Worm (Caenorhabditis elegans): ENCODE measurements around the gene F25E5.5.

F25E5.5 gene

ce11 chrV:7443480-7443879 is 3.6 kb upstream of the F25E5.5 start:
- peak; percentile 79; the same call in 1 of the 2 replicates for TF ChIP-seq ztf-23 (GFP tag; IDR thresholded peaks at IDR 0.05)
- peak; percentile 79 for TF ChIP-seq klf-2 (GFP tag; conservative IDR thresholded peaks at IDR 0.05)
- peak; percentile 46; the same call in 1 of the 2 replicates for TF ChIP-seq ref-1 (GFP tag; conservative IDR thresholded peaks at IDR 0.05)
- 0 out of 2 replicates have a peak, but pooled peaks have one; percentile 27 for TF ChIP-seq flt-1 (GFP tag; IDR thresholded peaks at IDR 0.05)
- peak; percentile 39; the same call in 1 of the 2 replicates for TF ChIP-seq ztf-29 (GFP tag; IDR thresholded peaks at IDR 0.05)

ce11 chrV:7444331-7444730 is 2.7 kb upstream of the F25E5.5 start, which contains the start of gene nhr-141:
nhr-141 (plus strand) TSS chrV:7444661.
- 0 out of 2 replicates have a peak, but pooled peaks have one; percentile 40 for TF ChIP-seq tab-1 (GFP tag; IDR thresholded peaks at IDR 0.05)

- TF ChIP-seq cog-1 (tag; optimal IDR thresholded peaks at IDR 0.05): no peak
- no peak for TF ChIP-seq ref-1 (GFP tag; conservative IDR thresholded peaks at IDR 0.05)
- TF ChIP-seq ztf-23 (GFP tag; IDR thresholded peaks at IDR 0.05): no peak
- TF ChIP-seq tab-1 (GFP tag; IDR thresholded peaks at IDR 0.05): no peak
- TF ChIP-seq T22C8.4 (GFP tag; IDR thresholded peaks at IDR 0.05): no peak
- TF ChIP-seq med-1 (GFP tag; optimal IDR thresholded peaks at IDR 0.05; ENCODE audit: insufficient read depth): no peak
- no peak for TF ChIP-seq ztf-29 (GFP tag; IDR thresholded peaks at IDR 0.05)
- no peak for TF ChIP-seq klf-2 (GFP tag; conservative IDR thresholded peaks at IDR 0.05)
- TF ChIP-seq flt-1 (GFP tag; IDR thresholded peaks at IDR 0.05): no peak
These were observed 2.3 kb downstream of the F25E5.5 start, which contains the start of gene try-12 for ce11 chrV:7449303-7449827. try-12 (plus strand) TSS chrV:7449353.

- no peak for TF ChIP-seq ztf-23 (GFP tag; IDR thresholded peaks at IDR 0.05)
- TF ChIP-seq med-1 (GFP tag; optimal IDR thresholded peaks at IDR 0.05; ENCODE audit: insufficient read depth): no peak
- TF ChIP-seq cog-1 (tag; optimal IDR thresholded peaks at IDR 0.05): no peak
- no peak for TF ChIP-seq tab-1 (GFP tag; IDR thresholded peaks at IDR 0.05)
These were observed 4.4 kb downstream of the F25E5.5 start, which contains the start of gene try-11 for ce11 chrV:7451421-7451820. try-11 (plus strand) TSS chrV:7451721.

ce11 chrV:7454236-7454635 is 7.2 kb downstream of the F25E5.5 start, which contains the start of gene try-8:
try-8 (minus strand) TSS chrV:7454336.
- TF ChIP-seq med-1 (GFP tag; optimal IDR thresholded peaks at IDR 0.05; ENCODE audit: insufficient read depth): no peak

ce11 chrV:7455008-7455407 is 7.9 kb downstream of the F25E5.5 start, which contains the start of gene F25E5.2:
F25E5.2 (plus strand) TSS chrV:7455308.
- TF ChIP-seq cog-1 (tag; optimal IDR thresholded peaks at IDR 0.05) (no peak), tab-1 (GFP tag; IDR thresholded peaks at IDR 0.05) (no peak), med-1 (GFP tag; optimal IDR thresholded peaks at IDR 0.05; ENCODE audit: insufficient read depth) (no peak), ref-1 (GFP tag; conservative IDR thresholded peaks at IDR 0.05) (no peak), ztf-29 (GFP tag; IDR thresholded peaks at IDR 0.05) (no peak), flt-1 (GFP tag; IDR thresholded peaks at IDR 0.05) (no peak), klf-2 (GFP tag; conservative IDR thresholded peaks at IDR 0.05) (no peak), ztf-23 (GFP tag; IDR thresholded peaks at IDR 0.05) (no peak), T22C8.4 (GFP tag; IDR thresholded peaks at IDR 0.05) (no peak)

- no peak for TF ChIP-seq tab-1 (GFP tag; IDR thresholded peaks at IDR 0.05)
- no peak for TF ChIP-seq ztf-29 (GFP tag; IDR thresholded peaks at IDR 0.05)
- no peak for TF ChIP-seq ztf-23 (GFP tag; IDR thresholded peaks at IDR 0.05)
- no peak for TF ChIP-seq med-1 (GFP tag; optimal IDR thresholded peaks at IDR 0.05; ENCODE audit: insufficient read depth)
- no peak for TF ChIP-seq ref-1 (GFP tag; conservative IDR thresholded peaks at IDR 0.05)
- no peak for TF ChIP-seq klf-2 (GFP tag; conservative IDR thresholded peaks at IDR 0.05)
These were observed 13.8 kb downstream of the F25E5.5 start, which contains the start of gene srh-92 for ce11 chrV:7460898-7461297. srh-92 (minus strand) TSS chrV:7460998.

ce11 chrV:7464696-7465095 is 17.6 kb downstream of the F25E5.5 start, which contains the start of gene srh-89:
srh-89 (minus strand) TSS chrV:7464796.
- no peak for TF ChIP-seq ztf-29 (GFP tag; IDR thresholded peaks at IDR 0.05)

- TF ChIP-seq ztf-29 (GFP tag; IDR thresholded peaks at IDR 0.05): no peak
- TF ChIP-seq klf-2 (GFP tag; conservative IDR thresholded peaks at IDR 0.05): no peak
- no peak for TF ChIP-seq ref-1 (GFP tag; conservative IDR thresholded peaks at IDR 0.05)
- TF ChIP-seq flt-1 (GFP tag; IDR thresholded peaks at IDR 0.05): no peak
- TF ChIP-seq ztf-23 (GFP tag; IDR thresholded peaks at IDR 0.05): 0 out of 2 replicates have a peak, but pooled peaks have one; percentile 57
- peak; percentile 27 for TF ChIP-seq cog-1 (tag; optimal IDR thresholded peaks at IDR 0.05)
These were observed 18.4 kb downstream of the F25E5.5 start, which contains the start of gene F25E5.1 for ce11 chrV:7465509-7465908. F25E5.1 (plus strand) TSS chrV:7465884.

- TF ChIP-seq ztf-23 (GFP tag; IDR thresholded peaks at IDR 0.05): no peak
- no peak for TF ChIP-seq ref-1 (GFP tag; conservative IDR thresholded peaks at IDR 0.05)
- TF ChIP-seq flt-1 (GFP tag; IDR thresholded peaks at IDR 0.05): no peak
- no peak for TF ChIP-seq med-1 (GFP tag; optimal IDR thresholded peaks at IDR 0.05; ENCODE audit: insufficient read depth)
- TF ChIP-seq klf-2 (GFP tag; conservative IDR thresholded peaks at IDR 0.05): no peak
- no peak for TF ChIP-seq cog-1 (tag; optimal IDR thresholded peaks at IDR 0.05)
- TF ChIP-seq ztf-29 (GFP tag; IDR thresholded peaks at IDR 0.05): no peak
- no peak for TF ChIP-seq T22C8.4 (GFP tag; IDR thresholded peaks at IDR 0.05)
- TF ChIP-seq tab-1 (GFP tag; IDR thresholded peaks at IDR 0.05): no peak
These were observed 25.8 kb downstream of the F25E5.5 start, which contains the start of gene str-28 for ce11 chrV:7472815-7473214. str-28 (minus strand) TSS chrV:7472915.

- no peak for TF ChIP-seq med-1 (GFP tag; optimal IDR thresholded peaks at IDR 0.05; ENCODE audit: insufficient read depth)
- no peak for TF ChIP-seq flt-1 (GFP tag; IDR thresholded peaks at IDR 0.05)
- no peak for TF ChIP-seq tab-1 (GFP tag; IDR thresholded peaks at IDR 0.05)
- no peak for TF ChIP-seq ztf-23 (GFP tag; IDR thresholded peaks at IDR 0.05)
- no peak for TF ChIP-seq T22C8.4 (GFP tag; IDR thresholded peaks at IDR 0.05)
- TF ChIP-seq ref-1 (GFP tag; conservative IDR thresholded peaks at IDR 0.05): no peak
- TF ChIP-seq cog-1 (tag; optimal IDR thresholded peaks at IDR 0.05): no peak
- no peak for TF ChIP-seq klf-2 (GFP tag; conservative IDR thresholded peaks at IDR 0.05)
- TF ChIP-seq ztf-29 (GFP tag; IDR thresholded peaks at IDR 0.05): no peak
These were observed 29.7 kb downstream of the F25E5.5 start, which contains the start of gene srh-125 for ce11 chrV:7476766-7477165. srh-125 (minus strand) TSS chrV:7476866.

All from whole organism, midembryonic.